Worm (Caenorhabditis elegans) whole organism, young adult: ENCODE data around the gene cnc-1.
A peak's percentile ranks its signal among the peaks of the same experiment; 100 is the strongest.

Experiments
- B0336.3 ChIP-seq: fragments of 200-800 bp; sonication (Bioruptor generic); IDR thresholded peaks from 2 replicates; pipeline ENCODE4 v1.3.6; 2022; ENCODE audit warnings: missing genetic modification characterization, missing compliant biosample characterization
- C06A6.2 ChIP-seq: fragments of 200-800 bp; sonication (Bioruptor generic); conservative IDR thresholded peaks from 2 replicates; pipeline ENCODE4 v1.3.6; 2022; ENCODE audit warnings: missing genetic modification characterization, missing compliant biosample characterization
- F49E8.2 ChIP-seq: sonication (generic microtip); optimal IDR thresholded peaks from 3 replicates; lab custom pipeline; 2017; ENCODE audit warnings: missing genetic modification characterization, mild to moderate bottlenecking, missing compliant biosample characterization, antibody characterized with exemption, moderate library complexity; ENCODE audit not compliant: insufficient read depth
- F52B5.7 ChIP-seq: sonication (generic microtip); optimal IDR thresholded peaks from 2 replicates; lab custom pipeline; 2016; ENCODE audit warnings: mild to moderate bottlenecking, missing genetic modification characterization, missing compliant biosample characterization
- F55B11.4 ChIP-seq: sonication (generic microtip); optimal IDR thresholded peaks from 2 replicates; lab custom pipeline; 2016; ENCODE audit warnings: missing compliant biosample characterization, missing genetic modification characterization, borderline replicate concordance; ENCODE audit not compliant: insufficient read depth
- K12H6.12 ChIP-seq: fragments of 200-800 bp; sonication (Bioruptor generic); optimal IDR thresholded peaks from 2 replicates; lab custom pipeline; 2018; ENCODE audit warnings: mild to moderate bottlenecking, missing genetic modification characterization, missing compliant biosample characterization
- T26A5.8 ChIP-seq: sonication (generic microtip); optimal IDR thresholded peaks from 2 replicates; lab custom pipeline; 2016; ENCODE audit warnings: missing genetic modification characterization, missing compliant biosample characterization
- Y53G8AR.9 ChIP-seq: fragments of 200-800 bp; sonication (Bioruptor generic); conservative IDR thresholded peaks from 2 replicates; pipeline ENCODE4 v1.3.6; 2022; ENCODE audit warnings: missing genetic modification reagents, missing genetic modification characterization, missing compliant biosample characterization
- Y56A3A.18 ChIP-seq: fragments of 200-800 bp; sonication (Bioruptor generic); IDR thresholded peaks from 2 replicates; pipeline ENCODE4 v1.3.6; 2022; ENCODE audit warnings: missing genetic modification reagents, missing genetic modification characterization, missing compliant biosample characterization
- ZK185.1 ChIP-seq: sonication (generic microtip); optimal IDR thresholded peaks from 2 replicates; lab custom pipeline; 2016; ENCODE audit warnings: mild to moderate bottlenecking, missing genetic modification characterization, missing compliant biosample characterization; ENCODE audit not compliant: poor library complexity, severe bottlenecking
- akir-1 ChIP-seq: fragments of 200-800 bp; sonication (Bioruptor generic); optimal IDR thresholded peaks from 2 replicates; lab custom pipeline; 2018; ENCODE audit warnings: mild to moderate bottlenecking, missing genetic modification characterization, moderate library complexity, missing compliant biosample characterization
- ama-1 ChIP-seq, 3 experiments: fragments of 150-350 bp in 1 of 3; sonication (generic microtip) in 2 of 3; optimal IDR thresholded peaks; 2 replicates each; lab custom pipeline; 2014 to 2018; ENCODE audit warnings: missing biosample characterization in 2 of 3, missing genetic modification characterization in 2 of 3, missing genetic modification reagents in 2 of 3
- attf-3 ChIP-seq: fragments of 200-800 bp; sonication (Bioruptor generic); conservative IDR thresholded peaks from 2 replicates; pipeline ENCODE4 v1.3.6; 2022; ENCODE audit warnings: missing genetic modification reagents, missing genetic modification characterization, missing compliant biosample characterization
- ceh-40 ChIP-seq: fragments of 200-800 bp; sonication (Bioruptor generic); IDR thresholded peaks from 2 replicates; pipeline ENCODE4 v1.3.6; 2022; ENCODE audit warnings: missing genetic modification characterization, missing compliant biosample characterization
- dox-1 ChIP-seq: fragments of 200-800 bp; sonication (Bioruptor generic); IDR thresholded peaks from 2 replicates; pipeline ENCODE4 v1.3.6; 2022; ENCODE audit warnings: missing genetic modification reagents, missing genetic modification characterization, missing compliant biosample characterization
- dpff-1 ChIP-seq: sonication (generic microtip); optimal IDR thresholded peaks from 2 replicates; lab custom pipeline; 2017; ENCODE audit warnings: mild to moderate bottlenecking, missing genetic modification characterization, missing compliant biosample characterization
- egrh-3 ChIP-seq: fragments of 200-800 bp; sonication (Bioruptor generic); IDR thresholded peaks from 2 replicates; pipeline ENCODE4 v1.3.6; 2022; ENCODE audit warnings: missing genetic modification reagents, missing genetic modification characterization, missing compliant biosample characterization
- ets-4 ChIP-seq: fragments of 200-800 bp; sonication (Bioruptor generic); optimal IDR thresholded peaks from 2 replicates; lab custom pipeline; 2018; ENCODE audit warnings: mild to moderate bottlenecking, missing genetic modification characterization, missing compliant biosample characterization
- hlh-26 ChIP-seq: fragments of 200-800 bp; sonication (Bioruptor generic); conservative IDR thresholded peaks from 2 replicates; pipeline ENCODE4 v1.3.6; 2022; ENCODE audit warnings: missing genetic modification reagents, missing genetic modification characterization, missing compliant biosample characterization
- hmg-1.2 ChIP-seq: fragments of 200-800 bp; sonication (Bioruptor generic); IDR thresholded peaks from 2 replicates; pipeline ENCODE4 v1.3.6; 2022; ENCODE audit warnings: missing genetic modification reagents, missing genetic modification characterization, missing compliant biosample characterization
- hsf-1 ChIP-seq: fragments of 200-800 bp; sonication (Bioruptor generic); IDR thresholded peaks from 2 replicates; pipeline ENCODE4 v1.3.6; 2022; ENCODE audit warnings: missing genetic modification reagents, missing genetic modification characterization, missing compliant biosample characterization
- let-607 ChIP-seq, 2 experiments: fragments of 200-800 bp in 1 of 2; sonication (Bioruptor generic) in 1 of 2; sonication (generic microtip) in 1 of 2; optimal IDR thresholded peaks; 2 replicates each; lab custom pipeline; 2016 to 2018; ENCODE audit warnings: mild to moderate bottlenecking in 2 of 2, missing compliant biosample characterization in 2 of 2, missing genetic modification characterization in 2 of 2, moderate library complexity in 2 of 2, missing genotype in 1 of 2
- lin-54 ChIP-seq: fragments of 200-800 bp; sonication (Bioruptor generic); optimal IDR thresholded peaks from 2 replicates; lab custom pipeline; 2018; ENCODE audit warnings: mild to moderate bottlenecking, missing genetic modification characterization, missing compliant biosample characterization
- madf-6 ChIP-seq: fragments of 200-800 bp; sonication (Bioruptor generic); IDR thresholded peaks from 2 replicates; pipeline ENCODE4 v1.3.6; 2022; ENCODE audit warnings: missing genetic modification reagents, missing genetic modification characterization, missing compliant biosample characterization
- mcd-1 ChIP-seq: fragments of 200-800 bp; sonication (Bioruptor generic); IDR thresholded peaks from 2 replicates; pipeline ENCODE4 v1.3.6; 2022; ENCODE audit warnings: missing genetic modification reagents, missing genetic modification characterization, missing compliant biosample characterization
- mes-4 ChIP-seq: sonication (generic microtip); optimal IDR thresholded peaks from 2 replicates; lab custom pipeline; 2016; ENCODE audit warnings: missing genotype, missing genetic modification characterization, missing compliant biosample characterization
- nhr-120 ChIP-seq: fragments of 200-800 bp; sonication (Bioruptor generic); IDR thresholded peaks from 2 replicates; pipeline ENCODE4 v1.3.6; 2022; ENCODE audit warnings: missing genetic modification characterization, missing compliant biosample characterization
- nhr-90 ChIP-seq: sonication (generic microtip); optimal IDR thresholded peaks from 2 replicates; lab custom pipeline; 2016; ENCODE audit warnings: missing genotype, mild to moderate bottlenecking, missing genetic modification characterization, missing compliant biosample characterization
- repo-1 ChIP-seq: sonication (generic microtip); optimal IDR thresholded peaks from 2 replicates; lab custom pipeline; 2017; ENCODE audit warnings: mild to moderate bottlenecking, missing genetic modification characterization, missing compliant biosample characterization
- rpc-1 ChIP-seq, 2 experiments: fragments of 150-350 bp in 1 of 2; sonication (generic microtip) in 1 of 2; optimal IDR thresholded peaks; 2 replicates each; lab custom pipeline; 2014 to 2018; ENCODE audit warnings: missing biosample characterization in 1 of 2, missing genetic modification characterization in 1 of 2, missing genetic modification reagents in 1 of 2, missing genotype in 1 of 2
- sdz-38 ChIP-seq: sonication (generic microtip); optimal IDR thresholded peaks from 2 replicates; lab custom pipeline; 2016; ENCODE audit warnings: missing genotype, missing genetic modification characterization, missing compliant biosample characterization
- snpc-1.1 ChIP-seq: sonication (generic microtip); optimal IDR thresholded peaks from 2 replicates; lab custom pipeline; 2017; ENCODE audit warnings: missing genetic modification characterization, mild to moderate bottlenecking, missing compliant biosample characterization, antibody characterized with exemption, moderate library complexity, missing genotype, missing genetic modification reagents; ENCODE audit not compliant: insufficient read depth
- snpc-4 ChIP-seq, 5 experiments: fragments of 150-350 bp in 1 of 5; sonication (generic microtip) in 4 of 5; optimal IDR thresholded peaks; 2 replicates each; lab custom pipeline; 2014 to 2018; ENCODE audit warnings: missing genetic modification characterization in 5 of 5, missing biosample characterization in 3 of 5, antibody characterized with exemption in 2 of 5, mild to moderate bottlenecking in 2 of 5, missing compliant biosample characterization in 2 of 5, missing genotype in 2 of 5, moderate library complexity in 2 of 5, missing genetic modification reagents in 1 of 5
- sptf-2 ChIP-seq: fragments of 200-800 bp; sonication (Bioruptor generic); optimal IDR thresholded peaks from 2 replicates; lab custom pipeline; 2018; ENCODE audit warnings: mild to moderate bottlenecking, missing genetic modification characterization, missing compliant biosample characterization
- tlf-1 ChIP-seq: fragments of 200-800 bp; sonication (Bioruptor generic); optimal IDR thresholded peaks from 2 replicates; lab custom pipeline; 2018; ENCODE audit warnings: mild to moderate bottlenecking, missing genetic modification characterization, missing compliant biosample characterization
- zfh-2 ChIP-seq: fragments of 200-800 bp; sonication (Bioruptor generic); conservative IDR thresholded peaks from 2 replicates; pipeline ENCODE4 v1.3.6; 2022; ENCODE audit warnings: missing genetic modification reagents, missing genetic modification characterization, missing compliant biosample characterization
- ztf-25 ChIP-seq: fragments of 200-800 bp; sonication (Bioruptor generic); IDR thresholded peaks from 2 replicates; pipeline ENCODE4 v1.3.6; 2022; ENCODE audit warnings: missing genetic modification reagents, missing genetic modification characterization, missing compliant biosample characterization
- ztf-26 ChIP-seq: sonication (generic microtip); optimal IDR thresholded peaks from 2 replicates; lab custom pipeline; 2017; ENCODE audit warnings: missing genetic modification characterization, missing compliant biosample characterization
- ztf-28 ChIP-seq: fragments of 200-800 bp; sonication (Bioruptor generic); IDR thresholded peaks from 2 replicates; pipeline ENCODE4 v1.3.6; 2022; ENCODE audit warnings: missing genetic modification reagents, missing genetic modification characterization, missing compliant biosample characterization

Gene cnc-1

DNA sequence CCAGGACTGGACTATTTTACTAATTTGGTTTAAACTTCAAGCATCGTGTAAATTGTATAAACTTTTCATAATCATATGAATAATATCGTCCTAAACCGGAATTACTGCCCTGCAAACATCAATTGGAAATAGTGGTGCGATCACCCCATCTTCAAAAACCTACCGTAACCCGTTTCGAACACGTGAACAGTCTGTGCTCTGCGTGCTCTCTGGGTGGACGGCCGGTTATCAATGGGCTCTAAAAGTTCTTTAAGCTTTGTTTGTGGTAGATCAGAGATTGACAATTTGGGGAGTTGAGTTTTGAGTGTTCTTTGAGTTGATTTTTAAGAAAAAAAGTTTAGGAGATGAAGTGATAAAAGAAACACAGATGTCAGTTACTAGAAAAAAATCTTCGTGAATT, 12.5 kb upstream of the cnc-1 start (continued):
- TF ChIP-seq rpc-1 (optimal IDR thresholded peaks at IDR 0.05; lab: Kevin White, UChicago) (no peak), rpc-1 (tag; optimal IDR thresholded peaks at IDR 0.05; lab: Kevin White, UChicago) (no peak), hlh-26 (no peak), zfh-2 (GFP tag; lab: Robert Waterston, UW) (no peak), F49E8.2 (tag; lab: Kevin White, UChicago) (no peak), dpff-1 (no peak), K12H6.12 (no peak), repo-1 (no peak), let-607 (tag; optimal IDR thresholded peaks at IDR 0.05; lab: Kevin White, UChicago) (no peak), ets-4 (GFP tag; lab: Kevin White, UChicago) (peak; percentile 78), akir-1 (no peak), egrh-3 (GFP tag; lab: Robert Waterston, UW) (no peak), F55B11.4 (tag; lab: Kevin White, UChicago) (no peak), sptf-2 (GFP tag; lab: Kevin White, UChicago) (no peak), C06A6.2 (GFP tag; lab: Robert Waterston, UW) (no peak), madf-6 (no peak), T26A5.8 (tag; lab: Kevin White, UChicago) (no peak), ZK185.1 (tag; lab: Kevin White, UChicago) (no peak), ceh-40 (GFP tag; lab: Robert Waterston, UW) (no peak), hsf-1 (no peak), sdz-38 (tag; lab: Kevin White, UChicago) (no peak), ztf-28 (GFP tag; lab: Robert Waterston, UW) (no peak), ztf-25 (no peak), lin-54 (GFP tag; lab: Kevin White, UChicago) (peak; percentile 8), mes-4 (tag; lab: Kevin White, UChicago) (no peak), Y53G8AR.9 (GFP tag; lab: Robert Waterston, UW) (no peak), attf-3 (GFP tag; lab: Robert Waterston, UW) (no peak), tlf-1 (no peak), F52B5.7 (no peak), ztf-26 (tag; lab: Kevin White, UChicago) (no peak)

- TF ChIP-seq nhr-120 (GFP tag; lab: Robert Waterston, UW) (0 out of 2 replicates have a peak, but pooled peaks have one; percentile 52), snpc-1.1 (tag; lab: Kevin White, UChicago) (peak; percentile 78), hmg-1.2 (GFP tag; lab: Robert Waterston, UW) (peak; percentile 78), ama-1 (optimal IDR thresholded peaks at IDR 0.05; lab: Kevin White, UChicago) (no peak), ama-1 (GFP tag; optimal IDR thresholded peaks at IDR 0.05; lab: Kevin White, UChicago) (no peak), nhr-90 (tag; lab: Kevin White, UChicago) (no peak), Y56A3A.18 (GFP tag; lab: Robert Waterston, UW) (no peak), B0336.3 (GFP tag; lab: Robert Waterston, UW) (0 out of 2 replicates have a peak, but pooled peaks have one; percentile 22), mcd-1 (GFP tag; lab: Robert Waterston, UW) (peak; percentile 40; the same call in 1 of the 2 replicates), tlf-1 (no peak), egrh-3 (GFP tag; lab: Robert Waterston, UW) (peak; percentile 62; the same call in 1 of the 2 replicates), snpc-4 (GFP tag; optimal IDR thresholded peaks at IDR 0.05; lab: Kevin White, UChicago) (peak; percentile 29), snpc-4 (tag; optimal IDR thresholded peaks at IDR 0.05; lab: Kevin White, UChicago) (peak in 3 of 4 experiments; percentile 71 to 94 (median 91)), mes-4 (tag; lab: Kevin White, UChicago) (no peak), dox-1 (GFP tag; lab: Robert Waterston, UW) (peak; percentile 49; the same call in 1 of the 2 replicates)
- TF ChIP-seq, all 124 proteins: peak for 8
Observed at ce11 chrV:1455280-1455679, 11.2 kb upstream of the cnc-1 start.
